Worm (Caenorhabditis elegans) whole organism, L4/young adult: ENCODE data around the gene cyp-33C3.

Source experiments
- W03F9.2 ChIP-seq: fragments of 150-350 bp; optimal IDR thresholded peaks from 2 replicates; lab custom pipeline; 2014; ENCODE audit warnings: missing biosample characterization, missing genetic modification characterization
- dao-5 ChIP-seq: sonication (generic microtip); optimal IDR thresholded peaks from 2 replicates; lab custom pipeline; 2016; ENCODE audit warnings: missing genotype, missing genetic modification characterization, moderate library complexity, missing compliant biosample characterization
- him-1 ChIP-seq: sonication (generic microtip); optimal IDR thresholded peaks from 2 replicates; lab custom pipeline; 2016; ENCODE audit warnings: missing genotype, missing genetic modification reagents, missing genetic modification characterization, missing compliant biosample characterization

DNA sequence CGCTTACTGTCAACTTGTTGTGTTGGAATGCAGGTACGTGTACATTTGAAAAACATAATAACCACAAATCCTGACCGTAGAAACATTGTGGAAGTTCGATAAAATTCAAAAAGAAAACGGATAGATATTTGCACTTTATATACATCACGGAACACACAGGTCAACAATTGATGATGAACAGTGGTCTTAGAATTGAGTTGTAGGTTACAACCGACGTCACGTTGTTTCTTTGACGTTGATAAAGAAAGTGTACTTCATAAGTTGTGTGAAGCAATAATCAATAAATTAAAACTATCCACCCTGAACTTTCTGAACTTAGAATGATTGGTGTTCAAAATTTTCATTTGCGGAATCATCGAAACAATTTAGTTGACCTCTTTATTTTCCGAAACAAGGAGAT lies 29.2 kb downstream of the cyp-33C3 start, which contains the start of gene Y5H2A.1:
- TF ChIP-seq dao-5 (tag; lab: Kevin White, UChicago) (no peak), W03F9.2 (tag; lab: Kevin White, UChicago) (no peak), him-1 (tag; lab: Kevin White, UChicago) (no peak)
